Worm (Caenorhabditis elegans): ENCODE results near the gene C06E1.9.

ce11 chrIII:8580802-8581201 lies 28.8 kb downstream of the C06E1.9 start, which contains the start of gene doxa-1:
- TF ChIP-seq fos-1 (tag; optimal IDR thresholded peaks at IDR 0.05): no peak
- TF ChIP-seq tlp-1 (tag; optimal IDR thresholded peaks at IDR 0.05): no peak
- TF ChIP-seq lin-13 (GFP tag; optimal IDR thresholded peaks at IDR 0.05): no peak
- no peak for TF ChIP-seq tbx-2 (tag; optimal IDR thresholded peaks at IDR 0.05)
- no peak for TF ChIP-seq nhr-12 (tag; optimal IDR thresholded peaks at IDR 0.05)
- TF ChIP-seq fkh-10 (GFP tag; optimal IDR thresholded peaks at IDR 0.05): no peak
- no peak for TF ChIP-seq dpl-1 (GFP tag; optimal IDR thresholded peaks at IDR 0.05)
- TF ChIP-seq zag-1 (tag; optimal IDR thresholded peaks at IDR 0.05): no peak
- TF ChIP-seq lin-14 (GFP tag; optimal IDR thresholded peaks at IDR 0.05): no peak
- no peak for TF ChIP-seq ztf-11 (tag; optimal IDR thresholded peaks at IDR 0.05)
- no peak for TF ChIP-seq elt-3 (tag; optimal IDR thresholded peaks at IDR 0.05)

All from whole organism, L1 larva.